Worm (Caenorhabditis elegans): ENCODE measurements around the gene C50C3.19.

C50C3.19 gene

DNA sequence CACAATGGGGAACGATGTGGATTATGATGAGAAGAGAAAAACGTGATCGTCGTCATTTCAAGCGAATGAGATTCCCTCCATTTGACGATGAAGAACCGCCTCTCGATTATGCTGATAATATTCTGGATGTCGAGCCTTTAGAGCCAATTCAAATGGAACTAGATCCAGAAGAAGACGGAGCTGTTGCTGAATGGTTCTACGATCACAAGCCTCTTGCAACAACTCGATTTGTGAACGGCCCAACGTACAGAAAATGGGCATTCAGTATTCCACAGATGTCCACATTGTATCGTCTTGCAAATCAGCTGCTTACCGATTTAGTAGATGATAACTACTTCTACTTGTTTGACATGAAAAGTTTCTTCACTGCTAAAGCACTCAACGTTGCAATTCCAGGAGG, 25.8 kb upstream of the C50C3.19 start:
- TF ChIP-seq F22D6.2 (tag; optimal IDR thresholded peaks at IDR 0.05) (no peak), Y53F4B.3 (GFP tag; IDR thresholded peaks at IDR 0.05) (no peak), akir-1 (GFP tag; optimal IDR thresholded peaks at IDR 0.05) (no peak), F52B5.7 (tag; optimal IDR thresholded peaks at IDR 0.05) (no peak), ztf-6 (GFP tag; IDR thresholded peaks at IDR 0.05) (no peak), snpc-4 (GFP tag; optimal IDR thresholded peaks at IDR 0.05) (no peak), snpc-4 (tag; optimal IDR thresholded peaks at IDR 0.05) (no peak)

ce11 chrIII:8172609-8173133, 17.9 kb upstream of the C50C3.19 start:
- TF ChIP-seq dpl-1 (GFP tag; optimal IDR thresholded peaks at IDR 0.05) = no peak
- no peak for TF ChIP-seq aptf-3 (GFP tag; IDR thresholded peaks at IDR 0.05)
- no peak for TF ChIP-seq B0035.1 (tag; optimal IDR thresholded peaks at IDR 0.05)
- 0 out of 2 replicates have a peak, but pooled peaks have one; percentile 31 for TF ChIP-seq Y79H2A.3 (GFP tag; conservative IDR thresholded peaks at IDR 0.05)
- no peak for TF ChIP-seq mel-28 (tag; optimal IDR thresholded peaks at IDR 0.05; ENCODE audit: borderline replicate concordance)
- peak; percentile 41; the same call in 1 of the 2 replicates for TF ChIP-seq lin-26 (GFP tag; IDR thresholded peaks at IDR 0.05)
- no peak for TF ChIP-seq egrh-3 (GFP tag; IDR thresholded peaks at IDR 0.05)
- TF ChIP-seq ztf-22 (GFP tag; optimal IDR thresholded peaks at IDR 0.05) = no peak
- TF ChIP-seq zfh-2 (GFP tag; conservative IDR thresholded peaks at IDR 0.05) = no peak
- TF ChIP-seq nhr-179 (tag; optimal IDR thresholded peaks at IDR 0.05) = no peak
- TF ChIP-seq hrde-1 (tag; optimal IDR thresholded peaks at IDR 0.05; ENCODE audit: borderline replicate concordance) = peak; percentile 17
- TF ChIP-seq egl-44 (GFP tag; IDR thresholded peaks at IDR 0.05) = no peak
- no peak for TF ChIP-seq ama-1 (optimal IDR thresholded peaks at IDR 0.05)
- TF ChIP-seq ama-1 (GFP tag; optimal IDR thresholded peaks at IDR 0.05) = peak in 1 of 2 experiments; percentile 56
- no peak for TF ChIP-seq repo-1 (tag; optimal IDR thresholded peaks at IDR 0.05)
- TF ChIP-seq Y67H2A.10 (GFP tag; conservative IDR thresholded peaks at IDR 0.05) = no peak
- no peak for TF ChIP-seq hmg-20 (GFP tag; IDR thresholded peaks at IDR 0.05)
- peak; percentile 10 for TF ChIP-seq snpc-4 (GFP tag; optimal IDR thresholded peaks at IDR 0.05)
- TF ChIP-seq snpc-4 (tag; optimal IDR thresholded peaks at IDR 0.05) = no peak
- peak; percentile 9 for TF ChIP-seq F49E8.2 (tag; optimal IDR thresholded peaks at IDR 0.05; ENCODE audit: insufficient read depth)
- TF ChIP-seq madf-6 (GFP tag; IDR thresholded peaks at IDR 0.05) = peak; percentile 23; the same call in 1 of the 2 replicates
- 0 out of 2 replicates have a peak, but pooled peaks have one; percentile 22 for TF ChIP-seq madf-3 (GFP tag; IDR thresholded peaks at IDR 0.05)
- TF ChIP-seq F57C9.4 (tag; optimal IDR thresholded peaks at IDR 0.05) = no peak
- TF ChIP-seq F33H1.4 (GFP tag; IDR thresholded peaks at IDR 0.05) = no peak
- TF ChIP-seq ekl-4 (GFP tag; IDR thresholded peaks at IDR 0.05) = no peak
- TF ChIP-seq hsf-1 (GFP tag; IDR thresholded peaks at IDR 0.05) = peak; percentile 14; the same call in 1 of the 2 replicates

ce11 chrIII:8175263-8175662, 15.3 kb upstream of the C50C3.19 start:
- TF ChIP-seq cebp-2 (GFP tag; IDR thresholded peaks at IDR 0.05) = no peak

ce11 chrIII:8176265-8176664, 14.3 kb upstream of the C50C3.19 start, which contains the start of gene C50C3.12:
TSS of gene C50C3.12 (plus strand) at chrIII:8176565.
- TF ChIP-seq B0035.1 (tag; optimal IDR thresholded peaks at IDR 0.05) = no peak
- no peak for TF ChIP-seq ceh-40 (GFP tag; IDR thresholded peaks at IDR 0.05)
- TF ChIP-seq ztf-26 (tag; optimal IDR thresholded peaks at IDR 0.05) = no peak
- no peak for TF ChIP-seq nfyb-1 (GFP tag; IDR thresholded peaks at IDR 0.05)
- no peak for TF ChIP-seq hsf-1 (GFP tag; IDR thresholded peaks at IDR 0.05)
- TF ChIP-seq egl-44 (GFP tag; IDR thresholded peaks at IDR 0.05) = no peak
- TF ChIP-seq pbrm-1 (GFP tag; IDR thresholded peaks at IDR 0.05) = no peak
- no peak for TF ChIP-seq sptf-2 (GFP tag; optimal IDR thresholded peaks at IDR 0.05)
- no peak for TF ChIP-seq rpc-1 (optimal IDR thresholded peaks at IDR 0.05)
- no peak for TF ChIP-seq rpc-1 (tag; optimal IDR thresholded peaks at IDR 0.05)
- no peak for TF ChIP-seq mcd-1 (GFP tag; IDR thresholded peaks at IDR 0.05)
- no peak for TF ChIP-seq lsl-1 (GFP tag; optimal IDR thresholded peaks at IDR 0.05)
- no peak for TF ChIP-seq F52B5.7 (tag; optimal IDR thresholded peaks at IDR 0.05)
- no peak for TF ChIP-seq Y67H2A.10 (GFP tag; conservative IDR thresholded peaks at IDR 0.05)

Data from whole organism, young adult.